Worm (Caenorhabditis elegans): ENCODE data around the gene mrps-18A.

- TF ChIP-seq ama-1 (optimal IDR thresholded peaks at IDR 0.05), result no peak
- TF ChIP-seq ets-7 (tag; optimal IDR thresholded peaks at IDR 0.05), result no peak
- no peak for TF ChIP-seq tbx-37 (GFP tag; conservative IDR thresholded peaks at IDR 0.05)
- TF ChIP-seq hnd-1 (tag; optimal IDR thresholded peaks at IDR 0.05), result no peak
- TF ChIP-seq flt-1 (GFP tag; IDR thresholded peaks at IDR 0.05), result no peak
- no peak for TF ChIP-seq ceh-36 (tag; optimal IDR thresholded peaks at IDR 0.05)
- TF ChIP-seq tra-4 (tag; optimal IDR thresholded peaks at IDR 0.05), result no peak
- TF ChIP-seq hmg-4 (GFP tag; optimal IDR thresholded peaks at IDR 0.05), result no peak
- no peak for TF ChIP-seq pes-1 (GFP tag; IDR thresholded peaks at IDR 0.05)
- TF ChIP-seq scrt-1 (GFP tag; IDR thresholded peaks at IDR 0.05), result no peak
- TF ChIP-seq ceh-13 (GFP tag; optimal IDR thresholded peaks at IDR 0.05), result no peak
- TF ChIP-seq aly-1 (tag; optimal IDR thresholded peaks at IDR 0.05), result no peak
Measured at ce11 chrIII:8322645-8323213, 9.0 kb downstream of the mrps-18A start, which contains the start of gene F10E9.1.
